Fruit fly (Drosophila melanogaster) whole organism, prepupa: ENCODE measurements around the gene Atg18a.

Experiments used
- CG3032 ChIP-seq: fragments of 200-800 bp; optimal IDR thresholded peaks from 2 replicates; lab custom pipeline; 2019; ENCODE audit warnings: missing biosample characterization, mild to moderate bottlenecking, missing genetic modification characterization, moderate library complexity
- OdsH ChIP-seq: fragments of 200-800 bp; sonication (Bioruptor generic); optimal IDR thresholded peaks from 3 replicates; lab custom pipeline; 2016; ENCODE audit warnings: missing biosample characterization, missing genetic modification characterization
- fd59A ChIP-seq: fragments of 200-800 bp; sonication (Bioruptor generic); optimal IDR thresholded peaks from 2 replicates; lab custom pipeline; 2017; ENCODE audit warnings: missing biosample characterization, mild to moderate bottlenecking, missing genetic modification characterization, missing genetic modification reagents

- TF ChIP-seq OdsH (GFP tag; lab: Kevin White, UChicago) = no peak
- TF ChIP-seq CG3032 (tag; lab: Kevin White, UChicago) = no peak
- no peak for TF ChIP-seq fd59A
These were observed 35.2 kb downstream of the Atg18a start, which contains the start of gene CG13678 for dm6 chr3L:8221835-8222234.
